Fruit fly (Drosophila melanogaster) whole organism, prepupa: ENCODE data around the gene CG7430.
A peak's percentile ranks its signal among the peaks of the same experiment; 100 is the strongest.

Experiments used
- CG10631 ChIP-seq: fragments of 200-800 bp; sonication (Bioruptor generic); optimal IDR thresholded peaks from 2 replicates; lab custom pipeline; 2016; ENCODE audit warnings: missing biosample characterization, missing genetic modification characterization
- CG11902 ChIP-seq: fragments of 200-800 bp; sonication (Bioruptor generic); optimal IDR thresholded peaks from 3 replicates; lab custom pipeline; 2016; ENCODE audit warnings: missing biosample characterization, missing genetic modification characterization
- CG32006 ChIP-seq: fragments of 200-800 bp; sonication (Bioruptor generic); optimal IDR thresholded peaks from 3 replicates; lab custom pipeline; 2017; ENCODE audit warnings: missing biosample characterization, mild to moderate bottlenecking, missing genetic modification characterization
- CG8319 ChIP-seq: fragments of 200-800 bp; sonication (Bioruptor generic); optimal IDR thresholded peaks from 3 replicates; lab custom pipeline; 2016; ENCODE audit warnings: missing biosample characterization, missing genetic modification characterization
- CG8632 ChIP-seq: fragments of 200-800 bp; sonication (Bioruptor generic); optimal IDR thresholded peaks from 3 replicates; lab custom pipeline; 2016; ENCODE audit warnings: missing biosample characterization, missing genetic modification characterization
- Lpt ChIP-seq: fragments of 200-800 bp; sonication (Bioruptor generic); optimal IDR thresholded peaks from 3 replicates; lab custom pipeline; 2016; ENCODE audit warnings: missing biosample characterization, missing genetic modification characterization
- Sox15 ChIP-seq: fragments of 200-800 bp; sonication (Bioruptor generic); optimal IDR thresholded peaks from 3 replicates; lab custom pipeline; 2016; ENCODE audit warnings: missing biosample characterization, missing genetic modification characterization
- dsx ChIP-seq: fragments of 200-800 bp; optimal IDR thresholded peaks from 3 replicates; lab custom pipeline; 2019; ENCODE audit warnings: missing biosample characterization, mild to moderate bottlenecking, missing genetic modification characterization, moderate library complexity; ENCODE audit not compliant: poor library complexity, severe bottlenecking
- net ChIP-seq: fragments of 200-800 bp; sonication (Bioruptor generic); optimal IDR thresholded peaks from 3 replicates; lab custom pipeline; 2016; ENCODE audit warnings: missing biosample characterization, missing genetic modification characterization

DNA sequence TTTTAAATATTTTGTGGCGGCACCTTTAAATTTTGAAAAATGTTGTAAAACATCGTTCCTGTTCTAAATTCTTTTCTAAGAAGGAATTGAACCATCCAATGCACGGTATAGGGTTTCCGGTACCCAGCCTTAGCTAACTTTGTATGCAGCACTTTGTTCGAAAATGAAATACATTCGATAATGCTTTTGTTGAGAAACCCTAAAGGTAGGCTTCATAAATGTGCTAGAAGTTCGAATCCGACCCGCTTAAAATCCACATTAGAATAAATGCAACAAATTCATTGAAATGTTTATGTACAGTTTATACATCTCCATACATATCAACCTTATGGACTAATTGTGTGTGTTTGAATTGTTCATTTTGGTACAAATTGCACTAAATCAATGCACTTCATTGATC lies 51.9 kb downstream of the CG7430 start:
- TF ChIP-seq Sox15 (GFP tag; lab: Kevin White, UChicago): no peak
- TF ChIP-seq CG11902 (GFP tag; lab: Kevin White, UChicago): no peak
- no peak for TF ChIP-seq CG8319 (GFP tag; lab: Kevin White, UChicago)
- TF ChIP-seq dsx (GFP tag; lab: Kevin White, UChicago): peak; percentile 57
- TF ChIP-seq CG10631 (GFP tag; lab: Kevin White, UChicago): no peak
- no peak for TF ChIP-seq CG32006
- TF ChIP-seq Lpt: no peak
- TF ChIP-seq CG8632 (GFP tag; lab: Kevin White, UChicago): no peak
- no peak for TF ChIP-seq net
